Fruit fly (Drosophila melanogaster) whole organism, embryonic: Measurements from ENCODE around the gene CG14332.

Experiments used
- Bgb ChIP-seq: fragments of 200-800 bp; sonication (Bioruptor generic); IDR thresholded peaks from 2 replicates; pipeline ENCODE4 v1.3.6; 2022; ENCODE audit warnings: missing biosample characterization, missing genetic modification characterization; ENCODE audit not compliant: partially characterized antibody
- CG10543 ChIP-seq: fragments of 200-800 bp; sonication (Bioruptor generic); optimal IDR thresholded peaks from 3 replicates; lab custom pipeline; 2017; ENCODE audit warnings: missing biosample characterization, mild to moderate bottlenecking, missing genetic modification characterization, moderate library complexity
- CG1647 ChIP-seq: fragments of 200-800 bp; sonication (Bioruptor generic); optimal IDR thresholded peaks from 3 replicates; lab custom pipeline; 2016; ENCODE audit warnings: missing biosample characterization, missing genetic modification characterization
- CG2199 ChIP-seq: fragments of 200-800 bp; sonication (Bioruptor generic); IDR thresholded peaks from 3 replicates; pipeline ENCODE4 v1.3.6; 2022; ENCODE audit warnings: missing biosample characterization, missing genetic modification characterization
- CG5953 ChIP-seq: fragments of 200-800 bp; sonication (Bioruptor generic); IDR thresholded peaks from 2 replicates; pipeline ENCODE4 v1.3.6; 2022; ENCODE audit warnings: missing biosample characterization, missing genetic modification characterization
- CG6813 ChIP-seq: fragments of 200-800 bp; sonication (Bioruptor generic); optimal IDR thresholded peaks from 2 replicates; lab custom pipeline; 2017; ENCODE audit warnings: missing biosample characterization, missing genetic modification characterization, mild to moderate bottlenecking, moderate library complexity, missing genetic modification reagents
- Hr3 ChIP-seq: fragments of 200-800 bp; sonication (Bioruptor generic); optimal IDR thresholded peaks from 3 replicates; lab custom pipeline; 2016; ENCODE audit warnings: missing biosample characterization, missing genetic modification characterization
- Neu2 ChIP-seq: fragments of 200-800 bp; sonication (Bioruptor generic); optimal IDR thresholded peaks from 3 replicates; lab custom pipeline; 2016; ENCODE audit warnings: missing biosample characterization, missing genetic modification characterization, borderline replicate concordance
- luna ChIP-seq: fragments of 200-800 bp; sonication (Bioruptor generic); optimal IDR thresholded peaks from 2 replicates; lab custom pipeline; 2016; ENCODE audit warnings: missing biosample characterization, missing genetic modification characterization
- nau ChIP-seq: fragments of 200-800 bp; sonication (Bioruptor generic); optimal IDR thresholded peaks from 3 replicates; lab custom pipeline; 2017; ENCODE audit warnings: missing biosample characterization, mild to moderate bottlenecking, missing genetic modification characterization, missing genetic modification reagents

dm6 chr3R:17471007-17471406, 49.0 kb upstream of the CG14332 start:
- TF ChIP-seq luna (no peak), Hr3 (no peak), nau (no peak), CG2199 (GFP tag; lab: Robert Waterston, UW) (no peak), CG6813 (GFP tag; lab: Kevin White, UChicago) (no peak), CG10543 (GFP tag; lab: Kevin White, UChicago) (no peak), Neu2 (no peak), CG1647 (no peak), CG5953 (GFP tag; lab: Robert Waterston, UW) (no peak), Bgb (GFP tag; lab: Robert Waterston, UW) (no peak)
